Fruit fly (Drosophila melanogaster): ENCODE data around the gene Octalpha2R.
A peak's percentile ranks its signal among the peaks of the same experiment; 100 is the strongest.

Octalpha2R gene

DNA sequence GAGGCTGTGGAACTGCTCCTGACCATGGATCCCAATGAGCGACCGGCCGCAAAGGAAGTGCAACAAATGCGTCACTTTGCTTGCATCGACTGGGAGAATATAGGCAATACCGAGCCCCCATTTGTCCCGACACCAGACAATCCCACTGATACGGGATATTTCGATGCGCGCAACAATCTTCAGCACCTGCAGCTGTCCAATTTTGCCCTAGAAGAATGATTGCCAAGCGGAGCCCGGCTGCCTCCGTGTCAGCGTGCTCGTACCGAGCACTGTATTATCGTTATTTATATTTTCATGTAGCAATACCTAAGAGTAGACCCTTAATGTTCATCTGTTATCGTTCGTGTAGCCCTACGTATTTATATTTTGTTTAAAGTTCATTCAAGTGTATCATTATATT is 99.2 kb downstream of the Octalpha2R start:
- TF ChIP-seq Meics (GFP tag; optimal IDR thresholded peaks at IDR 0.05), result no peak
- 0 out of 2 replicates have a peak, but pooled peaks have one; percentile 5 for TF ChIP-seq CG16779 (GFP tag; IDR thresholded peaks at IDR 0.05)
- TF ChIP-seq rib (GFP tag; IDR thresholded peaks at IDR 0.05), result no peak
- TF ChIP-seq BtbVII (GFP tag; optimal IDR thresholded peaks at IDR 0.05), result no peak
- no peak for TF ChIP-seq lab (GFP tag; optimal IDR thresholded peaks at IDR 0.05)

Measured in whole organism, embryonic.